Worm (Caenorhabditis elegans) whole organism, midembryonic: ENCODE measurements around the gene T26H5.10.

ENCODE experiments used
- cog-1 ChIP-seq: sonication (generic microtip); optimal IDR thresholded peaks from 2 replicates; lab custom pipeline; 2016; ENCODE audit warnings: missing genetic modification characterization, missing compliant biosample characterization
- flt-1 ChIP-seq: fragments of 200-800 bp; sonication (Bioruptor generic); IDR thresholded peaks from 2 replicates; pipeline ENCODE4 v1.3.6; 2022; ENCODE audit warnings: missing genetic modification characterization, missing compliant biosample characterization
- med-1 ChIP-seq: sonication (generic microtip); optimal IDR thresholded peaks from 2 replicates; lab custom pipeline; 2017; ENCODE audit warnings: missing genetic modification characterization, mild to moderate bottlenecking, missing compliant biosample characterization, antibody characterized with exemption, missing genetic modification reagents; ENCODE audit not compliant: insufficient read depth

DNA sequence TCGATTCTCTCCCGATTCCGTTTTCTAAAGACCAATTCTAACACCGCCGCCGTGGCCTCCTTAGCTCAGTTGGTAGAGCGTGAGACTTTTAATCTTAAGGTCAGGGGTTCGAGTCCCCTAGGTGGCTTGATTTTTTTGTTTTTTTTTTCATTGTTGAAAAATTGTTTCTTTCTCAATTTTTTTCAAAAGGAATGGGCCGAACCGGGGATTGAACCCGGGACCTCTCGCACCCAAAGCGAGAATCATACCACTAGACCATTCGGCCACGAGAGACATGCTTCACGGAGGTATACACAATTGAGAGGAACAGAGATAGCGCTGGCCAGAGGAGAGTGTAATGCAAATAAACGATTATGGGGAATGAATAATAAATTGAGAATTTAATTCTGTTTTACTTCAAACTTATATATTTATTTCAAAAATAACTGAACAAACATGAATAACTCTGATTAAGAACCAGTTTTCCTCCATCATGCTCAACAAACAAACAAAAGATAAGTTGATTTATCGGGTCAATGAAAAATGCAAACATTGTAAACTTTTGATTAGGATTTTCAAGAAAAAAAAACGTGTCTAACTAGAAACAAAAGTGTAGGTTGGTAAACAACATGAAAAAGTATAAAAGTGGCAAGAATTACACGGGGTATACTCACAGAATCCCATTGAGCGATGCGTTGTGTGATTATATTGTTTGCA lies 21.6 kb upstream of the T26H5.10 start, which contains the start of gene pqn-71:
- TF ChIP-seq flt-1 (peak; percentile 91), med-1 (GFP tag; lab: Kevin White, UChicago) (peak; percentile 68), cog-1 (peak; percentile 91)
